Worm (Caenorhabditis elegans): ENCODE measurements around the gene M04B2.6.

The M04B2.6 gene

ce11 chrIV:11549694-11550093 lies 39.1 kb upstream of the M04B2.6 start (continued):
- no peak for TF ChIP-seq madf-6 (GFP tag; IDR thresholded peaks at IDR 0.05)
- TF ChIP-seq cebp-2 (GFP tag; IDR thresholded peaks at IDR 0.05) = 0 out of 2 replicates have a peak, but pooled peaks have one; percentile 71
- TF ChIP-seq aptf-2 (GFP tag; conservative IDR thresholded peaks at IDR 0.05) = 0 out of 2 replicates have a peak, but pooled peaks have one; percentile 7

- TF ChIP-seq somi-1 (GFP tag; optimal IDR thresholded peaks at IDR 0.05) (no peak), zfh-2 (GFP tag; conservative IDR thresholded peaks at IDR 0.05) (no peak), madf-8 (GFP tag; conservative IDR thresholded peaks at IDR 0.05) (no peak), mel-28 (tag; optimal IDR thresholded peaks at IDR 0.05; ENCODE audit: borderline replicate concordance) (no peak)
Measured at ce11 chrIV:11548671-11549070, 38.1 kb upstream of the M04B2.6 start, which contains the start of gene M04B2.7. Gene M04B2.7 (minus strand): TSS chrIV:11548771.

ce11 chrIV:11527752-11528151 lies 17.2 kb upstream of the M04B2.6 start, which contains the start of gene M04B2.2:
Gene M04B2.2 (plus strand): TSS chrIV:11528052.
- peak; percentile 28 for TF ChIP-seq athp-1 (tag; optimal IDR thresholded peaks at IDR 0.05)
- TF ChIP-seq ceh-79 (tag; optimal IDR thresholded peaks at IDR 0.05) = peak; percentile 6
- TF ChIP-seq hrde-1 (tag; optimal IDR thresholded peaks at IDR 0.05; ENCODE audit: borderline replicate concordance) = peak; percentile 7
- TF ChIP-seq ekl-4 (GFP tag; IDR thresholded peaks at IDR 0.05) = no peak
- no peak for TF ChIP-seq egrh-3 (GFP tag; IDR thresholded peaks at IDR 0.05)
- TF ChIP-seq fkh-3 (tag; optimal IDR thresholded peaks at IDR 0.05) = peak; percentile 16
- peak; percentile 28 for TF ChIP-seq lin-54 (GFP tag; optimal IDR thresholded peaks at IDR 0.05)

ce11 chrIV:11526189-11526588 lies 15.6 kb upstream of the M04B2.6 start:
- TF ChIP-seq fkh-3 (tag; optimal IDR thresholded peaks at IDR 0.05) (no peak), Y53G8AR.9 (GFP tag; conservative IDR thresholded peaks at IDR 0.05) (0 out of 2 replicates have a peak, but pooled peaks have one; percentile 11), mcd-1 (GFP tag; IDR thresholded peaks at IDR 0.05) (no peak), madf-3 (GFP tag; IDR thresholded peaks at IDR 0.05) (no peak), B0035.1 (tag; optimal IDR thresholded peaks at IDR 0.05) (no peak), Y56A3A.18 (GFP tag; IDR thresholded peaks at IDR 0.05) (peak; percentile 54; the same call in 1 of the 2 replicates), C06A6.2 (GFP tag; conservative IDR thresholded peaks at IDR 0.05) (no peak), F10E7.11 (tag; optimal IDR thresholded peaks at IDR 0.05) (no peak), repo-1 (tag; optimal IDR thresholded peaks at IDR 0.05) (no peak), rec-8 (tag; optimal IDR thresholded peaks at IDR 0.05) (no peak), ztf-28 (GFP tag; IDR thresholded peaks at IDR 0.05) (no peak)

- TF ChIP-seq mel-28 (tag; optimal IDR thresholded peaks at IDR 0.05; ENCODE audit: borderline replicate concordance) (no peak), sdz-38 (tag; optimal IDR thresholded peaks at IDR 0.05) (no peak), snpc-1.1 (tag; optimal IDR thresholded peaks at IDR 0.05; ENCODE audit: insufficient read depth) (no peak), Y53G8AR.9 (GFP tag; conservative IDR thresholded peaks at IDR 0.05) (no peak), mes-4 (tag; optimal IDR thresholded peaks at IDR 0.05) (no peak), snpc-1.3 (tag; optimal IDR thresholded peaks at IDR 0.05; ENCODE audit: insufficient read depth) (no peak), bed-1 (GFP tag; IDR thresholded peaks at IDR 0.05) (no peak), dpl-1 (GFP tag; optimal IDR thresholded peaks at IDR 0.05) (peak; percentile 1), dox-1 (GFP tag; IDR thresholded peaks at IDR 0.05) (peak; percentile 13; the same call in 1 of the 2 replicates), ztf-26 (tag; optimal IDR thresholded peaks at IDR 0.05) (no peak), egl-18 (GFP tag; IDR thresholded peaks at IDR 0.05) (no peak), F10E7.11 (tag; optimal IDR thresholded peaks at IDR 0.05) (no peak), nhr-27 (tag; optimal IDR thresholded peaks at IDR 0.05) (no peak), Y53F4B.3 (GFP tag; IDR thresholded peaks at IDR 0.05) (no peak), madf-10 (tag; optimal IDR thresholded peaks at IDR 0.05) (peak; percentile 68), hmg-1.2 (GFP tag; IDR thresholded peaks at IDR 0.05) (peak; percentile 92), die-1 (tag; optimal IDR thresholded peaks at IDR 0.05) (no peak), zfh-2 (GFP tag; conservative IDR thresholded peaks at IDR 0.05) (peak; percentile 98), D2030.7 (GFP tag; IDR thresholded peaks at IDR 0.05) (no peak), aptf-3 (GFP tag; IDR thresholded peaks at IDR 0.05) (no peak), hlh-12 (tag; optimal IDR thresholded peaks at IDR 0.05) (no peak), B0019.2 (GFP tag; conservative IDR thresholded peaks at IDR 0.05) (no peak)
Measured at ce11 chrIV:11524241-11524692, 13.7 kb upstream of the M04B2.6 start, which contains the start of gene mep-1. Gene mep-1 (plus strand): TSS chrIV:11524642.

Measured in whole organism, young adult.